Worm (Caenorhabditis elegans): ENCODE results near the gene pph-1.

- TF ChIP-seq snpc-4 (tag; optimal IDR thresholded peaks at IDR 0.05) (no peak), ama-1 (optimal IDR thresholded peaks at IDR 0.05) (no peak), ztf-4 (tag; optimal IDR thresholded peaks at IDR 0.05) (no peak), elt-3 (tag; optimal IDR thresholded peaks at IDR 0.05) (no peak)
Observed at ce11 chrV:10722595-10722994, 20.2 kb downstream of the pph-1 start.
